Fruit fly (Drosophila melanogaster) whole organism, embryonic: ENCODE results near the gene CG46441.

Experiments
- Abd-B ChIP-seq: fragments of 200-800 bp; sonication (Bioruptor generic); optimal IDR thresholded peaks from 2 replicates; lab custom pipeline; 2018; ENCODE audit warnings: missing biosample characterization, mild to moderate bottlenecking, missing genetic modification characterization, moderate library complexity
- Asciz ChIP-seq: fragments of 200-800 bp; sonication (Bioruptor generic); optimal IDR thresholded peaks from 2 replicates; lab custom pipeline; 2017; ENCODE audit warnings: missing biosample characterization, mild to moderate bottlenecking, missing genetic modification characterization, missing genetic modification reagents
- CG10543 ChIP-seq: fragments of 200-800 bp; sonication (Bioruptor generic); optimal IDR thresholded peaks from 3 replicates; lab custom pipeline; 2017; ENCODE audit warnings: missing biosample characterization, mild to moderate bottlenecking, missing genetic modification characterization, moderate library complexity
- CG10959 ChIP-seq: fragments of 200-800 bp; sonication (Bioruptor generic); IDR thresholded peaks from 2 replicates; pipeline ENCODE4 v1.3.6; 2022; ENCODE audit warnings: missing biosample characterization, missing genetic modification characterization
- CG11696 ChIP-seq: fragments of 200-800 bp; sonication (Bioruptor generic); IDR thresholded peaks from 2 replicates; pipeline ENCODE4 v1.3.6; 2022; ENCODE audit warnings: missing biosample characterization, missing genetic modification characterization
- CG14441 ChIP-seq: fragments of 200-800 bp; sonication (Bioruptor generic); IDR thresholded peaks from 2 replicates; pipeline ENCODE4 v1.3.6; 2022; ENCODE audit warnings: missing biosample characterization, missing genetic modification characterization
- CG15073 ChIP-seq: fragments of 200-800 bp; sonication (Bioruptor generic); optimal IDR thresholded peaks from 2 replicates; lab custom pipeline; 2016; ENCODE audit warnings: missing biosample characterization, missing genetic modification characterization
- CG1602 ChIP-seq: fragments of 200-800 bp; sonication (Bioruptor generic); optimal IDR thresholded peaks from 3 replicates; lab custom pipeline; 2016; ENCODE audit warnings: missing biosample characterization, missing genetic modification characterization
- CG1603 ChIP-seq: fragments of 200-800 bp; sonication (Bioruptor generic); optimal IDR thresholded peaks from 2 replicates; lab custom pipeline; 2019; ENCODE audit warnings: missing biosample characterization, mild to moderate bottlenecking, missing genetic modification characterization, moderate library complexity
- CG16779 ChIP-seq: fragments of 200-800 bp; sonication (Bioruptor generic); IDR thresholded peaks from 2 replicates; pipeline ENCODE4 v1.3.6; 2022; ENCODE audit warnings: missing biosample characterization, missing genetic modification characterization
- CG17612 ChIP-seq: fragments of 200-800 bp; sonication (Bioruptor generic); IDR thresholded peaks from 2 replicates; pipeline ENCODE4 v1.3.6; 2022; ENCODE audit warnings: missing biosample characterization, missing genetic modification characterization
- CG17912 ChIP-seq: fragments of 200-800 bp; sonication (Bioruptor generic); optimal IDR thresholded peaks from 2 replicates; lab custom pipeline; 2018; ENCODE audit warnings: missing biosample characterization, mild to moderate bottlenecking, missing genetic modification characterization
- CG18764 ChIP-seq: fragments of 200-800 bp; sonication (Bioruptor generic); optimal IDR thresholded peaks from 3 replicates; lab custom pipeline; 2016; ENCODE audit warnings: missing biosample characterization, missing genetic modification characterization
- CG31388 ChIP-seq: fragments of 200-800 bp; sonication (Bioruptor generic); optimal IDR thresholded peaks from 2 replicates; lab custom pipeline; 2016; ENCODE audit warnings: missing biosample characterization, missing genetic modification characterization
- CG4854 ChIP-seq: fragments of 200-800 bp; sonication (Bioruptor generic); optimal IDR thresholded peaks from 2 replicates; lab custom pipeline; 2016; ENCODE audit warnings: missing biosample characterization, missing genetic modification characterization, inconsistent platforms
- CG6791 ChIP-seq: fragments of 200-800 bp; sonication (Bioruptor generic); IDR thresholded peaks from 3 replicates; pipeline ENCODE4 v1.3.6; 2022; ENCODE audit warnings: missing biosample characterization, missing genetic modification characterization; ENCODE audit not compliant: partially characterized antibody
- CG9215 ChIP-seq: fragments of 200-800 bp; sonication (Bioruptor generic); IDR thresholded peaks from 2 replicates; pipeline ENCODE4 v1.3.6; 2022; ENCODE audit warnings: missing biosample characterization, missing genetic modification characterization
- CTCF ChIP-seq: fragments of 200-800 bp; sonication (Bioruptor generic); optimal IDR thresholded peaks from 2 replicates; lab custom pipeline; 2017; ENCODE audit warnings: missing biosample characterization, mild to moderate bottlenecking, missing genetic modification characterization, moderate library complexity
- CkIIα-i1 ChIP-seq: fragments of 200-800 bp; sonication (Bioruptor generic); IDR thresholded peaks from 2 replicates; pipeline ENCODE4 v1.3.6; 2022; ENCODE audit warnings: missing biosample characterization, missing genetic modification characterization
- E2f1 ChIP-seq: fragments of 200-800 bp; sonication (Bioruptor generic); IDR thresholded peaks from 2 replicates; pipeline ENCODE4 v1.3.6; 2022; ENCODE audit warnings: missing biosample characterization, missing genetic modification characterization
- ERR ChIP-seq: fragments of 200-800 bp; sonication (Bioruptor generic); optimal IDR thresholded peaks from 2 replicates; lab custom pipeline; 2016; ENCODE audit warnings: missing biosample characterization, missing genetic modification characterization
- H15 ChIP-seq: fragments of 200-800 bp; sonication (Bioruptor generic); IDR thresholded peaks from 3 replicates; pipeline ENCODE4 v1.3.6; 2022; ENCODE audit warnings: missing biosample characterization, missing genetic modification characterization
- HLH4C ChIP-seq: fragments of 200-800 bp; sonication (Bioruptor generic); IDR thresholded peaks from 3 replicates; pipeline ENCODE4 v1.3.6; 2022; ENCODE audit warnings: missing biosample characterization, missing genetic modification characterization; ENCODE audit not compliant: partially characterized antibody
- Hey ChIP-seq: fragments of 200-800 bp; sonication (Bioruptor generic); optimal IDR thresholded peaks from 3 replicates; lab custom pipeline; 2018; ENCODE audit warnings: missing biosample characterization, mild to moderate bottlenecking, missing genetic modification characterization
- Jarid2 ChIP-seq: fragments of 200-800 bp; sonication (Bioruptor generic); optimal IDR thresholded peaks from 3 replicates; lab custom pipeline; 2017; ENCODE audit warnings: mild to moderate bottlenecking, missing biosample characterization, missing genetic modification reagents, missing genetic modification characterization
- MBD-R2 ChIP-seq: fragments of 200-800 bp; sonication (Bioruptor generic); IDR thresholded peaks from 2 replicates; pipeline ENCODE4 v1.3.6; 2022; ENCODE audit warnings: missing biosample characterization, missing genetic modification characterization
- Nf-YB ChIP-seq: fragments of 200-800 bp; sonication (Bioruptor generic); optimal IDR thresholded peaks from 3 replicates; lab custom pipeline; 2019; ENCODE audit warnings: missing biosample characterization, mild to moderate bottlenecking, missing genetic modification characterization, moderate library complexity
- Nf-YC ChIP-seq: fragments of 200-800 bp; optimal IDR thresholded peaks from 3 replicates; lab custom pipeline; 2019; ENCODE audit warnings: missing biosample characterization, mild to moderate bottlenecking, missing genetic modification characterization, moderate library complexity
- Oaz ChIP-seq: fragments of 200-800 bp; sonication (Bioruptor generic); IDR thresholded peaks from 2 replicates; pipeline ENCODE4 v1.3.6; 2022; ENCODE audit warnings: missing biosample characterization, missing genetic modification characterization
- Pdp1 ChIP-seq, 2 experiments: fragments of 200-800 bp; sonication (Bioruptor generic); optimal IDR thresholded peaks; 3 replicates each; lab custom pipeline; 2016; ENCODE audit warnings: missing biosample characterization in 2 of 2, missing genetic modification characterization in 2 of 2, mild to moderate bottlenecking in 1 of 2, moderate library complexity in 1 of 2
- Side ChIP-seq: fragments of 200-800 bp; sonication (Bioruptor generic); optimal IDR thresholded peaks from 2 replicates; lab custom pipeline; 2016; ENCODE audit warnings: missing biosample characterization, missing genetic modification characterization
- Trl ChIP-seq, 3 experiments: fragments of >200 bp in 2 of 3; fragments of 200-800 bp in 1 of 3; sonication (Bioruptor generic) in 1 of 3; optimal IDR thresholded peaks; 2 replicates in 1 of 3; 3 replicates in 2 of 3; lab custom pipeline; 2016 to 2017; ENCODE audit warnings: missing biosample characterization in 1 of 3, missing genetic modification characterization in 1 of 3
- Usf ChIP-seq: fragments of 200-800 bp; sonication (Bioruptor generic); optimal IDR thresholded peaks from 2 replicates; lab custom pipeline; 2017; ENCODE audit warnings: missing genotype, missing biosample characterization, missing genetic modification characterization
- ab ChIP-seq: fragments of 200-800 bp; sonication (Bioruptor generic); optimal IDR thresholded peaks from 2 replicates; lab custom pipeline; 2016; ENCODE audit warnings: missing biosample characterization, missing genetic modification characterization
- amos ChIP-seq: fragments of 200-800 bp; sonication (Bioruptor generic); IDR thresholded peaks from 2 replicates; pipeline ENCODE4 v1.3.6; 2022; ENCODE audit warnings: missing biosample characterization, missing genetic modification characterization; ENCODE audit not compliant: partially characterized antibody
- da ChIP-seq: fragments of 200-800 bp; sonication (Bioruptor generic); optimal IDR thresholded peaks from 2 replicates; lab custom pipeline; 2016; ENCODE audit warnings: missing biosample characterization, missing genetic modification characterization
- gcm ChIP-seq: fragments of 200-800 bp; sonication (Bioruptor generic); optimal IDR thresholded peaks from 2 replicates; lab custom pipeline; 2019; ENCODE audit warnings: missing biosample characterization, mild to moderate bottlenecking, missing genetic modification characterization, moderate library complexity
- gcm2 ChIP-seq: fragments of 200-800 bp; sonication (Bioruptor generic); optimal IDR thresholded peaks from 2 replicates; lab custom pipeline; 2016; ENCODE audit warnings: missing biosample characterization, missing genetic modification characterization
- gt ChIP-seq: fragments of 200-800 bp; sonication (Bioruptor generic); IDR thresholded peaks from 2 replicates; pipeline ENCODE4 v1.3.6; 2022; ENCODE audit warnings: missing biosample characterization, missing genetic modification characterization
- hth ChIP-seq: fragments of >200 bp; optimal IDR thresholded peaks from 2 replicates; lab custom pipeline; 2017; ENCODE audit warnings: inconsistent platforms
- ind ChIP-seq: fragments of 200-800 bp; sonication (Bioruptor generic); optimal IDR thresholded peaks from 3 replicates; lab custom pipeline; 2016; ENCODE audit warnings: missing biosample characterization, missing genetic modification characterization
- nerfin-2 ChIP-seq: fragments of 200-800 bp; sonication (Bioruptor generic); IDR thresholded peaks from 2 replicates; pipeline ENCODE4 v1.3.6; 2022; ENCODE audit warnings: missing biosample characterization, missing genetic modification characterization; ENCODE audit not compliant: partially characterized antibody
- oc ChIP-seq: fragments of 200-800 bp; sonication (Bioruptor generic); optimal IDR thresholded peaks from 2 replicates; lab custom pipeline; 2018; ENCODE audit warnings: missing biosample characterization, mild to moderate bottlenecking, missing genetic modification characterization, moderate library complexity
- org-1 ChIP-seq: fragments of 200-800 bp; sonication (Bioruptor generic); optimal IDR thresholded peaks from 2 replicates; lab custom pipeline; 2017; ENCODE audit warnings: missing biosample characterization, missing genetic modification characterization
- otp ChIP-seq: fragments of 200-800 bp; sonication (Bioruptor generic); IDR thresholded peaks from 3 replicates; pipeline ENCODE4, ENCODE4 v1.3.6; 2022; ENCODE audit warnings: missing biosample characterization, missing genetic modification characterization
- pfk ChIP-seq: fragments of 200-800 bp; sonication (Bioruptor generic); optimal IDR thresholded peaks from 2 replicates; lab custom pipeline; 2018; ENCODE audit warnings: missing biosample characterization, mild to moderate bottlenecking, missing genetic modification characterization, moderate library complexity
- psq ChIP-seq: fragments of 200-800 bp; sonication (Bioruptor generic); optimal IDR thresholded peaks from 2 replicates; lab custom pipeline; 2017; ENCODE audit warnings: missing biosample characterization, missing genetic modification characterization
- rib ChIP-seq: fragments of 200-800 bp; sonication (Bioruptor generic); IDR thresholded peaks from 2 replicates; pipeline ENCODE4 v1.3.6; 2022; ENCODE audit warnings: missing biosample characterization, missing genetic modification characterization
- toy ChIP-seq: fragments of 200-800 bp; sonication (Bioruptor generic); IDR thresholded peaks from 2 replicates; pipeline ENCODE4 v1.3.6; 2022; ENCODE audit warnings: missing biosample characterization, missing genetic modification characterization
- unc-4 ChIP-seq: fragments of 200-800 bp; sonication (Bioruptor generic); IDR thresholded peaks from 2 replicates; pipeline ENCODE4 v1.3.6; 2022; ENCODE audit warnings: missing biosample characterization, missing genetic modification characterization; ENCODE audit not compliant: partially characterized antibody

CG46441 gene

dm6 chr3R:20549017-20549854 is 47.4 kb upstream of the CG46441 start (continued):
- TF ChIP-seq ind (GFP tag; lab: Kevin White, UChicago) = peak; percentile 26
- TF ChIP-seq gcm = no peak
- no peak for TF ChIP-seq Trl (optimal IDR thresholded peaks at IDR 0.05; lab: Kevin White, UChicago)
- no peak for TF ChIP-seq Trl (GFP tag; optimal IDR thresholded peaks at IDR 0.05; lab: Kevin White, UChicago)
- TF ChIP-seq CTCF (GFP tag; lab: Kevin White, UChicago) = no peak
- no peak for TF ChIP-seq Side
- no peak for TF ChIP-seq CG1602 (GFP tag; lab: Kevin White, UChicago)
- TF ChIP-seq Nf-YB (GFP tag; lab: Kevin White, UChicago) = no peak
- no peak for TF ChIP-seq unc-4 (GFP tag; lab: Robert Waterston, UW)
- no peak for TF ChIP-seq amos (GFP tag; lab: Robert Waterston, UW)
- TF ChIP-seq psq (GFP tag; lab: Kevin White, UChicago) = no peak
- no peak for TF ChIP-seq CG31388 (GFP tag; lab: Kevin White, UChicago)
- TF ChIP-seq oc (tag; lab: Kevin White, UChicago) = no peak
- TF ChIP-seq CG6791 (GFP tag; lab: Robert Waterston, UW) = no peak
- TF ChIP-seq ab = no peak
- no peak for TF ChIP-seq Jarid2 (GFP tag; lab: Kevin White, UChicago)
- no peak for TF ChIP-seq E2f1 (GFP tag; lab: Robert Waterston, UW)
- TF ChIP-seq CG18764 (GFP tag; lab: Kevin White, UChicago) = no peak
- peak; percentile 43 for TF ChIP-seq CG17912 (GFP tag; lab: Kevin White, UChicago)
- no peak for TF ChIP-seq MBD-R2 (GFP tag; lab: Robert Waterston, UW)
- no peak for TF ChIP-seq Usf
- no peak for TF ChIP-seq CG16779 (GFP tag; lab: Robert Waterston, UW)
- no peak for TF ChIP-seq hth (lab: Kevin White, UChicago)
- peak; percentile 12 for TF ChIP-seq CG1603
- no peak for TF ChIP-seq ERR (GFP tag; lab: Kevin White, UChicago)
- TF ChIP-seq CG14441 (GFP tag; lab: Robert Waterston, UW) = peak; percentile 47; the same call in 1 of the 2 replicates
- TF ChIP-seq toy = no peak
- TF ChIP-seq CG9215 (GFP tag; lab: Robert Waterston, UW) = no peak
- no peak for TF ChIP-seq org-1 (GFP tag; lab: Kevin White, UChicago)
- no peak for TF ChIP-seq otp (GFP tag; lab: Robert Waterston, UW)
- TF ChIP-seq Oaz (GFP tag; lab: Robert Waterston, UW) = no peak
- TF ChIP-seq gt (GFP tag; lab: Robert Waterston, UW) = no peak
- TF ChIP-seq HLH4C = no peak
- no peak for TF ChIP-seq da
- peak; percentile 59 for TF ChIP-seq rib (GFP tag; lab: Robert Waterston, UW)
- no peak for TF ChIP-seq Abd-B (GFP tag; lab: Kevin White, UChicago)
- TF ChIP-seq Nf-YC = no peak
- no peak for TF ChIP-seq CG15073 (GFP tag; lab: Kevin White, UChicago)
- TF ChIP-seq CG17612 (GFP tag; lab: Robert Waterston, UW) = no peak
- TF ChIP-seq Asciz (GFP tag; lab: Kevin White, UChicago) = no peak
- TF ChIP-seq Hey (tag; lab: Kevin White, UChicago) = peak; percentile 39
- TF ChIP-seq Pdp1 (GFP tag; optimal IDR thresholded peaks at IDR 0.05; lab: Kevin White, UChicago) = peak in 1 of 2 experiments; percentile 83
- no peak for TF ChIP-seq gcm2 (GFP tag; lab: Kevin White, UChicago)
- no peak for TF ChIP-seq CG10959 (GFP tag; lab: Robert Waterston, UW)
- TF ChIP-seq CG10543 (GFP tag; lab: Kevin White, UChicago) = peak; percentile 35
- no peak for TF ChIP-seq CkIIα-i1 (GFP tag; lab: Robert Waterston, UW)
- no peak for TF ChIP-seq CG11696 (GFP tag; lab: Robert Waterston, UW)
- no peak for TF ChIP-seq CG4854
- TF ChIP-seq nerfin-2 (GFP tag; lab: Robert Waterston, UW) = no peak
- no peak for TF ChIP-seq pfk (GFP tag; lab: Kevin White, UChicago)
- TF ChIP-seq H15 (GFP tag; lab: Robert Waterston, UW) = no peak
